Worm (Caenorhabditis elegans): ENCODE data around the gene T07A5.7.

ce11 chrIII:10289790-10290189 is 21.1 kb downstream of the T07A5.7 start:
- TF ChIP-seq nhr-237 (tag; optimal IDR thresholded peaks at IDR 0.05), result no peak
- no peak for TF ChIP-seq ztf-4 (tag; optimal IDR thresholded peaks at IDR 0.05)
- TF ChIP-seq nhr-77 (tag; optimal IDR thresholded peaks at IDR 0.05), result no peak
- TF ChIP-seq lsy-2 (tag; optimal IDR thresholded peaks at IDR 0.05), result no peak
- no peak for TF ChIP-seq snpc-4 (tag; optimal IDR thresholded peaks at IDR 0.05)
- TF ChIP-seq ama-1 (optimal IDR thresholded peaks at IDR 0.05), result no peak
- TF ChIP-seq nhr-12 (tag; optimal IDR thresholded peaks at IDR 0.05), result no peak
- TF ChIP-seq peb-1 (tag; optimal IDR thresholded peaks at IDR 0.05), result no peak
- TF ChIP-seq R02D3.7 (tag; optimal IDR thresholded peaks at IDR 0.05), result no peak
- no peak for TF ChIP-seq egl-27 (tag; optimal IDR thresholded peaks at IDR 0.05)
- no peak for TF ChIP-seq ceh-16 (tag; optimal IDR thresholded peaks at IDR 0.05)
- TF ChIP-seq nhr-10 (tag; optimal IDR thresholded peaks at IDR 0.05), result no peak

Measured in whole organism, L2 larva.